Worm (Caenorhabditis elegans) whole organism, early embryonic: ENCODE data around the gene ZK418.13.

Experiments
- B0310.2 ChIP-seq: sonication (generic microtip); optimal IDR thresholded peaks from 2 replicates; lab custom pipeline; 2016; ENCODE audit warnings: mild to moderate bottlenecking, missing genetic modification characterization, missing compliant biosample characterization
- ama-1 ChIP-seq: fragments of 150-350 bp; optimal IDR thresholded peaks from 2 replicates; lab custom pipeline; 2014
- flt-1 ChIP-seq: fragments of 200-800 bp; sonication (Bioruptor generic); IDR thresholded peaks from 2 replicates; pipeline ENCODE4 v1.3.6; 2022; ENCODE audit warnings: missing genetic modification characterization, missing compliant biosample characterization
- hmbx-1 ChIP-seq: sonication (generic microtip); optimal IDR thresholded peaks from 2 replicates; lab custom pipeline; 2016; ENCODE audit warnings: mild to moderate bottlenecking, missing genetic modification characterization, missing compliant biosample characterization
- hmg-4 ChIP-seq: fragments of 200-800 bp; sonication (Bioruptor generic); optimal IDR thresholded peaks from 2 replicates; lab custom pipeline; 2018; ENCODE audit warnings: mild to moderate bottlenecking, missing genetic modification characterization, missing compliant biosample characterization
- scrt-1 ChIP-seq: fragments of 200-800 bp; sonication (Bioruptor generic); IDR thresholded peaks from 2 replicates; pipeline ENCODE4 v1.3.6; 2022; ENCODE audit warnings: missing genetic modification characterization, missing compliant biosample characterization
- sea-1 ChIP-seq: fragments of 200-800 bp; sonication (Bioruptor generic); conservative IDR thresholded peaks from 2 replicates; pipeline ENCODE4 v1.3.6; 2022; ENCODE audit warnings: missing genetic modification characterization, missing compliant biosample characterization
- tra-4 ChIP-seq: sonication (generic microtip); optimal IDR thresholded peaks from 2 replicates; lab custom pipeline; 2017; ENCODE audit warnings: missing genetic modification characterization, missing compliant biosample characterization

ce11 chrIII:7107965-7108364, 31.7 kb upstream of the ZK418.13 start, which contains the start of gene odd-1:
- TF ChIP-seq ama-1 (lab: Kevin White, UChicago): no peak
- no peak for TF ChIP-seq hmbx-1 (tag; lab: Kevin White, UChicago)
- TF ChIP-seq hmg-4 (GFP tag; lab: Kevin White, UChicago): no peak
- TF ChIP-seq flt-1: no peak
- no peak for TF ChIP-seq sea-1 (GFP tag; lab: Robert Waterston, UW)
- no peak for TF ChIP-seq tra-4
- TF ChIP-seq scrt-1 (GFP tag; lab: Robert Waterston, UW): no peak
- TF ChIP-seq B0310.2 (tag; lab: Kevin White, UChicago): no peak
